Worm (Caenorhabditis elegans) whole organism, L4 larva: Measurements from ENCODE around the gene H04M03.12.

Experiments used
- F44E2.7 ChIP-seq: fragments of 200-800 bp; sonication (Bioruptor generic); IDR thresholded peaks from 2 replicates; pipeline ENCODE4 v2.1.2; 2022; ENCODE audit warnings: missing genetic modification characterization, missing compliant biosample characterization
- T20F7.1 ChIP-seq: fragments of 200-800 bp; sonication (Bioruptor generic); optimal IDR thresholded peaks from 2 replicates; lab custom pipeline; 2018; ENCODE audit warnings: mild to moderate bottlenecking, missing genetic modification characterization, missing compliant biosample characterization
- aha-1 ChIP-seq: fragments of 150-350 bp; peaks from one replicate; lab custom pipeline; 2014; ENCODE audit warnings: missing biosample characterization, missing genetic modification characterization
- ama-1 ChIP-seq: fragments of 150-350 bp; optimal IDR thresholded peaks from 2 replicates; lab custom pipeline; 2014; ENCODE audit warnings: inconsistent platforms, mixed read lengths
- ceh-28 ChIP-seq: fragments of 150-350 bp; optimal IDR thresholded peaks from 2 replicates; lab custom pipeline; 2014; ENCODE audit warnings: missing biosample characterization, missing genetic modification reagents, missing genetic modification characterization
- ces-1 ChIP-seq: fragments of 150-350 bp; sonication (generic microtip); optimal IDR thresholded peaks from 4 replicates; lab custom pipeline; 2014; ENCODE audit warnings: missing biosample characterization, missing genetic modification reagents, missing genetic modification characterization
- daf-16 ChIP-seq, 3 experiments: sonication (generic microtip); optimal IDR thresholded peaks; 2 replicates each; lab custom pipeline; 2016 to 2017; ENCODE audit warnings: missing genetic modification characterization in 3 of 3, missing genetic modification reagents in 3 of 3, mild to moderate bottlenecking in 2 of 3, missing compliant biosample characterization in 2 of 3, missing biosample characterization in 1 of 3, moderate library complexity in 1 of 3
- fos-1 ChIP-seq: fragments of 150-350 bp; optimal IDR thresholded peaks from 2 replicates; lab custom pipeline; 2014; ENCODE audit warnings: missing biosample characterization, missing genetic modification characterization
- hif-1 ChIP-seq, 2 experiments: sonication (generic microtip); optimal IDR thresholded peaks; 2 replicates each; lab custom pipeline; 2016 to 2017; ENCODE audit warnings: missing compliant biosample characterization in 2 of 2, missing genetic modification characterization in 2 of 2, missing genetic modification reagents in 2 of 2, missing genotype in 2 of 2, mild to moderate bottlenecking in 1 of 2
- lin-1 ChIP-seq: fragments of 200-800 bp; sonication (Bioruptor generic); IDR thresholded peaks from 2 replicates; pipeline ENCODE4 v1.3.6; 2022; ENCODE audit warnings: missing genetic modification reagents, missing genetic modification characterization, missing compliant biosample characterization
- nhr-11 ChIP-seq: fragments of 150-350 bp; optimal IDR thresholded peaks from 2 replicates; lab custom pipeline; 2014; ENCODE audit warnings: missing biosample characterization, missing genetic modification characterization
- snpc-4 ChIP-seq: fragments of 150-350 bp; optimal IDR thresholded peaks from 2 replicates; lab custom pipeline; 2014; ENCODE audit warnings: missing biosample characterization, missing genetic modification characterization
- spr-1 ChIP-seq: sonication (generic microtip); optimal IDR thresholded peaks from 2 replicates; lab custom pipeline; 2016; ENCODE audit warnings: mild to moderate bottlenecking, missing genetic modification characterization, missing compliant biosample characterization
- unc-39 ChIP-seq: sonication (generic microtip); optimal IDR thresholded peaks from 2 replicates; lab custom pipeline; 2017; ENCODE audit warnings: missing biosample characterization, missing genetic modification characterization

DNA sequence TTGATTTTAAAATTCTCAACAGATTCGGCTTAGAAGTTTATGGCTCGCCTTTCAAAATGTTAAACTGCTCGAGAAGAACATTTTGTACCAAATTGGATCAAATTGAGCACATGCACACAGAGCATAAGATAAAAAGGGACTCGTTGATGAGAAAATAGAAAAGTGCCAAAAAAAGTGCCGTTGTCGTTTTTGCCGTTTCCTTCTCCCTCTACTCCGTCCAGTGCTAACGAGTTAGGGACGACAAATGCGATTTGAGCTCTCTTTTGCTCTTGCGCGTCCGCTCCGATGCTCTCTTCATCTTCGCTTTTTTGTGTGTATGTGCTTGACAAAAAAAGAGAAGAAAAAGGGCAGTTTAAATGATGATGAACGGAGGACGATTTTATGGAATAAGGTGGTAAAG lies 12.0 kb upstream of the H04M03.12 start:
- TF ChIP-seq spr-1 (tag; lab: Kevin White, UChicago) (no peak), fos-1 (tag; lab: Kevin White, UChicago) (no peak), unc-39 (tag; lab: Kevin White, UChicago) (no peak), ama-1 (lab: Kevin White, UChicago) (no peak), nhr-11 (no peak), ces-1 (GFP tag; lab: Kevin White, UChicago) (peak; percentile 64), lin-1 (GFP tag; lab: Robert Waterston, UW) (no peak), hif-1 (tag; optimal IDR thresholded peaks at IDR 0.05; lab: Kevin White, UChicago) (no peak), aha-1 (tag; lab: Kevin White, UChicago) (peak; percentile 66), T20F7.1 (no peak), snpc-4 (tag; lab: Kevin White, UChicago) (no peak), F44E2.7 (GFP tag; lab: Robert Waterston, UW) (no peak), daf-16 (GFP tag; optimal IDR thresholded peaks at IDR 0.05; lab: Kevin White, UChicago) (no peak), daf-16 (tag; optimal IDR thresholded peaks at IDR 0.05; lab: Kevin White, UChicago) (no peak), ceh-28 (tag; lab: Kevin White, UChicago) (no peak)
